4 worm cellular contexts compared by ENCODE assay signal in the genomic region with DNA sequence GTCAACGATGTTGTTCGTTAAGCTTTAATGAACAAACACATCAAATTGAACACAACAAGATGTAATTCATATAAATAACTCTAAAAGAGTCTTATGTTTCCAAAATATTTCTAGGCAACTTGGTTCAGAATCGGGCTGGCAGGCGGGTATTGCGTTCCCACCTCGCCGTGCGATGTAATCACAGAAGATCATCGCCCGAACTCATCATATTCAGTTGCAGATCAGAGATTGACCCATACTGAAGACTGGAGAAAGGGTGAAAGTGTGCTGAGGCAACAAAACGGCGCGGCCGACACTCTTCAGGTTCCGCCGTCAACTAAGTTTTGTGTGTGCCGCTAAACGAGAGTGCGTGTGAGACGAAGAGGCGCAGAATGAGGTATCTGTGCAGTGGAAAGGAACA.
A peak's percentile ranks its signal among the peaks of the same experiment; 100 is the strongest.
TF ChIP-seq lines count a peak whose summit lies in the region.

No protein-coding gene starts in this region.

TF ChIP-seq in whole organism, L2 larva, 48 proteins besides CTCF, POLR2A, EP300 and RAD21 (continues in another document):
- peak; percentile 50 for TF ChIP-seq nhr-6 (tag; optimal IDR thresholded peaks at IDR 0.05; lab: Kevin White, UChicago)
- TF ChIP-seq ZK546.5 (tag; optimal IDR thresholded peaks at IDR 0.05; lab: Kevin White, UChicago), result no peak
- peak; percentile 78 for TF ChIP-seq nhr-21 (tag; optimal IDR thresholded peaks at IDR 0.05; lab: Kevin White, UChicago)
- no peak for TF ChIP-seq nhr-237 (tag; optimal IDR thresholded peaks at IDR 0.05; lab: Kevin White, UChicago)
- peak; percentile 60 for TF ChIP-seq C34F6.9 (tag; optimal IDR thresholded peaks at IDR 0.05; lab: Kevin White, UChicago)
- peak; percentile 86 for TF ChIP-seq fos-1 (tag; optimal IDR thresholded peaks at IDR 0.05; lab: Kevin White, UChicago)
- TF ChIP-seq mdl-1 (tag; optimal IDR thresholded peaks at IDR 0.05; lab: Kevin White, UChicago), result peak in 1 of 2 experiments; percentile 39
- TF ChIP-seq nhr-11 (tag; optimal IDR thresholded peaks at IDR 0.05; lab: Kevin White, UChicago), result no peak
- TF ChIP-seq zag-1 (tag; optimal IDR thresholded peaks at IDR 0.05; lab: Kevin White, UChicago), result no peak
- TF ChIP-seq nhr-10 (tag; optimal IDR thresholded peaks at IDR 0.05; lab: Kevin White, UChicago), result peak; percentile 27
- TF ChIP-seq unc-39 (tag; optimal IDR thresholded peaks at IDR 0.05; lab: Kevin White, UChicago), result no peak
- TF ChIP-seq lin-13 (GFP tag; optimal IDR thresholded peaks at IDR 0.05; lab: Kevin White, UChicago), result peak; percentile 65
- no peak for TF ChIP-seq mbf-1 (tag; optimal IDR thresholded peaks at IDR 0.05; lab: Kevin White, UChicago)
- TF ChIP-seq aly-2 (tag; optimal IDR thresholded peaks at IDR 0.05; lab: Kevin White, UChicago), result no peak
- TF ChIP-seq ztf-1 (GFP tag; conservative IDR thresholded peaks at IDR 0.05; lab: Robert Waterston, UW), result no peak
- no peak for TF ChIP-seq skn-1 (tag; optimal IDR thresholded peaks at IDR 0.05; lab: Kevin White, UChicago)
- TF ChIP-seq nhr-23 (tag; optimal IDR thresholded peaks at IDR 0.05; lab: Kevin White, UChicago), result no peak
- TF ChIP-seq ceh-82 (tag; optimal IDR thresholded peaks at IDR 0.05; lab: Kevin White, UChicago), result no peak
- TF ChIP-seq F13H6.1 (tag; optimal IDR thresholded peaks at IDR 0.05; lab: Kevin White, UChicago), result peak; percentile 81
- no peak for TF ChIP-seq alr-1 (tag; optimal IDR thresholded peaks at IDR 0.05; lab: Kevin White, UChicago)
- TF ChIP-seq elt-1 (tag; optimal IDR thresholded peaks at IDR 0.05; lab: Kevin White, UChicago), result no peak
- no peak for TF ChIP-seq elt-3 (tag; optimal IDR thresholded peaks at IDR 0.05; lab: Kevin White, UChicago)
- peak; percentile 82 to 88 for TF ChIP-seq lsy-2 (tag; optimal IDR thresholded peaks at IDR 0.05; lab: Kevin White, UChicago)

TF ChIP-seq in whole organism, L4 larva, 104 proteins besides CTCF, POLR2A, EP300 and RAD21 (continues in another document):
- TF ChIP-seq tra-1 (GFP tag; IDR thresholded peaks at IDR 0.05; lab: Robert Waterston, UW) (peak; percentile 59), lin-13 (GFP tag; optimal IDR thresholded peaks at IDR 0.05; lab: Kevin White, UChicago) (peak; percentile 78), nhr-41 (GFP tag; IDR thresholded peaks at IDR 0.05; lab: Robert Waterston, UW) (no peak), ZK337.2 (GFP tag; IDR thresholded peaks at IDR 0.05; lab: Robert Waterston, UW) (no peak), Y75B8A.6 (GFP tag; IDR thresholded peaks at IDR 0.05; lab: Robert Waterston, UW) (peak; percentile 62; the same call in 1 of the 2 replicates), ztf-7 (tag; optimal IDR thresholded peaks at IDR 0.05; lab: Kevin White, UChicago) (peak; percentile 65), mxl-3 (GFP tag; optimal IDR thresholded peaks at IDR 0.05; lab: Kevin White, UChicago) (peak; percentile 82), mep-1 (tag; optimal IDR thresholded peaks at IDR 0.05; lab: Kevin White, UChicago) (no peak), D1046.2 (GFP tag; IDR thresholded peaks at IDR 0.05; lab: Robert Waterston, UW) (no peak), F49E8.2 (tag; optimal IDR thresholded peaks at IDR 0.05; lab: Kevin White, UChicago; ENCODE audit: borderline replicate concordance) (peak; percentile 96), ztf-11 (tag; optimal IDR thresholded peaks at IDR 0.05; lab: Kevin White, UChicago) (no peak), daf-16 (GFP tag; optimal IDR thresholded peaks at IDR 0.05; lab: Kevin White, UChicago) (peak; percentile 43 to 84), daf-16 (tag; optimal IDR thresholded peaks at IDR 0.05; lab: Kevin White, UChicago) (peak; percentile 89), nhr-102 (tag; optimal IDR thresholded peaks at IDR 0.05; lab: Kevin White, UChicago) (peak; percentile 91), lim-7 (GFP tag; IDR thresholded peaks at IDR 0.05; lab: Robert Waterston, UW) (peak; percentile 68), zag-1 (tag; optimal IDR thresholded peaks at IDR 0.05; lab: Kevin White, UChicago) (no peak), zip-11 (GFP tag; IDR thresholded peaks at IDR 0.05; lab: Robert Waterston, UW) (no peak), daf-19 (GFP tag; conservative IDR thresholded peaks at IDR 0.05; lab: Robert Waterston, UW) (no peak), spr-3 (GFP tag; optimal IDR thresholded peaks at IDR 0.05; lab: Kevin White, UChicago) (peak; percentile 73), dmd-9 (GFP tag; IDR thresholded peaks at IDR 0.05; lab: Robert Waterston, UW) (peak; percentile 59; the same call in 1 of the 2 replicates), ama-1 (optimal IDR thresholded peaks at IDR 0.05; lab: Kevin White, UChicago) (peak; percentile 98), egl-43 (GFP tag; IDR thresholded peaks at IDR 0.05; lab: Robert Waterston, UW) (no peak; the same call in 1 of the 2 replicates)

TF ChIP-seq in whole organism, late embryonic, 69 proteins besides CTCF, POLR2A, EP300 and RAD21 (continues in another document):
- TF ChIP-seq hlh-15 (tag; optimal IDR thresholded peaks at IDR 0.05; lab: Kevin White, UChicago) (no peak), fkh-10 (GFP tag; optimal IDR thresholded peaks at IDR 0.05; lab: Kevin White, UChicago) (no peak), fax-1 (tag; optimal IDR thresholded peaks at IDR 0.05; lab: Kevin White, UChicago) (no peak), tbx-2 (tag; optimal IDR thresholded peaks at IDR 0.05; lab: Kevin White, UChicago) (peak; percentile 68), pha-2 (tag; optimal IDR thresholded peaks at IDR 0.05; lab: Kevin White, UChicago) (no peak), pat-9 (tag; optimal IDR thresholded peaks at IDR 0.05; lab: Kevin White, UChicago) (peak; percentile 7), pha-4 (tag; optimal IDR thresholded peaks at IDR 0.05; lab: Kevin White, UChicago) (no peak), lin-11 (tag; optimal IDR thresholded peaks at IDR 0.05; lab: Kevin White, UChicago) (no peak), F13H6.1 (tag; optimal IDR thresholded peaks at IDR 0.05; lab: Kevin White, UChicago) (no peak), ceh-45 (GFP tag; IDR thresholded peaks at IDR 0.05; lab: Robert Waterston, UW) (no peak), Y22D7AL.16 (tag; optimal IDR thresholded peaks at IDR 0.05; lab: Kevin White, UChicago) (no peak), ceh-2 (tag; optimal IDR thresholded peaks at IDR 0.05; lab: Kevin White, UChicago) (no peak), elt-4 (tag; optimal IDR thresholded peaks at IDR 0.05; lab: Kevin White, UChicago) (no peak), mec-3 (tag; optimal IDR thresholded peaks at IDR 0.05; lab: Kevin White, UChicago; ENCODE audit: borderline replicate concordance) (no peak), ceh-18 (tag; optimal IDR thresholded peaks at IDR 0.05; lab: Kevin White, UChicago) (peak; percentile 27), madf-2 (tag; optimal IDR thresholded peaks at IDR 0.05; lab: Kevin White, UChicago) (no peak), hlh-8 (tag; optimal IDR thresholded peaks at IDR 0.05; lab: Kevin White, UChicago) (no peak), ahr-1 (tag; optimal IDR thresholded peaks at IDR 0.05; lab: Kevin White, UChicago) (no peak), ceh-6 (GFP tag; optimal IDR thresholded peaks at IDR 0.05; lab: Kevin White, UChicago) (no peak), unc-55 (GFP tag; optimal IDR thresholded peaks at IDR 0.05; lab: Kevin White, UChicago) (peak; percentile 5), elt-2 (tag; optimal IDR thresholded peaks at IDR 0.05; lab: Kevin White, UChicago) (peak; percentile 52), unc-86 (tag; optimal IDR thresholded peaks at IDR 0.05; lab: Kevin White, UChicago) (no peak), nhr-232 (tag; optimal IDR thresholded peaks at IDR 0.05; lab: Kevin White, UChicago) (no peak), rnt-1 (tag; optimal IDR thresholded peaks at IDR 0.05; lab: Kevin White, UChicago) (peak; percentile 42), eyg-1 (tag; optimal IDR thresholded peaks at IDR 0.05; lab: Kevin White, UChicago) (no peak)

TF ChIP-seq in whole organism, mixed stage, embryonic, 35 proteins besides CTCF, POLR2A, EP300 and RAD21:
- TF ChIP-seq unc-120 (tag; optimal IDR thresholded peaks at IDR 0.05; lab: Kevin White, UChicago; ENCODE audit: poor library complexity, severe bottlenecking) (no peak), mep-1 (tag; optimal IDR thresholded peaks at IDR 0.05; lab: Kevin White, UChicago) (peak; percentile 32), pha-4 (tag; optimal IDR thresholded peaks at IDR 0.05; lab: Kevin White, UChicago) (peak; percentile 30), ham-2 (GFP tag; optimal IDR thresholded peaks at IDR 0.05; lab: Kevin White, UChicago) (no peak), nhr-28 (tag; optimal IDR thresholded peaks at IDR 0.05; lab: Kevin White, UChicago) (no peak), sptf-1 (tag; optimal IDR thresholded peaks at IDR 0.05; lab: Kevin White, UChicago) (peak; percentile 59), lin-32 (GFP tag; optimal IDR thresholded peaks at IDR 0.05; lab: Kevin White, UChicago) (no peak), blmp-1 (tag; optimal IDR thresholded peaks at IDR 0.05; lab: Kevin White, UChicago) (no peak), elt-1 (tag; optimal IDR thresholded peaks at IDR 0.05; lab: Kevin White, UChicago; ENCODE audit: borderline replicate concordance, insufficient read depth) (no peak), sem-2 (GFP tag; optimal IDR thresholded peaks at IDR 0.05; lab: Kevin White, UChicago) (peak; percentile 33), nhr-2 (tag; optimal IDR thresholded peaks at IDR 0.05; lab: Kevin White, UChicago) (peak; percentile 9), mls-2 (tag; optimal IDR thresholded peaks at IDR 0.05; lab: Kevin White, UChicago) (peak; percentile 24), lsy-2 (tag; optimal IDR thresholded peaks at IDR 0.05; lab: Kevin White, UChicago) (peak; percentile 78), nhr-12 (tag; optimal IDR thresholded peaks at IDR 0.05; lab: Kevin White, UChicago) (no peak), ceh-83 (GFP tag; optimal IDR thresholded peaks at IDR 0.05; lab: Kevin White, UChicago) (peak; percentile 64), hlh-1 (tag; optimal IDR thresholded peaks at IDR 0.05; lab: Kevin White, UChicago) (peak; percentile 49), nhr-76 (tag; optimal IDR thresholded peaks at IDR 0.05; lab: Kevin White, UChicago) (no peak), cnd-1 (tag; optimal IDR thresholded peaks at IDR 0.05; lab: Kevin White, UChicago) (peak; percentile 28), lin-13 (tag; optimal IDR thresholded peaks at IDR 0.05; lab: Kevin White, UChicago) (peak; percentile 73), ces-1 (GFP tag; optimal IDR thresholded peaks at IDR 0.05; lab: Kevin White, UChicago) (peak; percentile 36), ceh-43 (GFP tag; optimal IDR thresholded peaks at IDR 0.05; lab: Kevin White, UChicago) (peak; percentile 15), drap-1 (GFP tag; optimal IDR thresholded peaks at IDR 0.05; lab: Kevin White, UChicago) (peak; percentile 81), M03D4.4 (tag; optimal IDR thresholded peaks at IDR 0.05; lab: Kevin White, UChicago) (peak; percentile 47)
